Worm (Caenorhabditis elegans) whole organism, L1 larva: ENCODE results near the gene idpp-2.

Experiments used
- C16A3.4 ChIP-seq: fragments of 150-350 bp; optimal IDR thresholded peaks from 2 replicates; lab custom pipeline; 2014; ENCODE audit warnings: missing biosample characterization, missing genetic modification characterization
- ceh-63 ChIP-seq: fragments of 200-800 bp; sonication (Bioruptor generic); optimal IDR thresholded peaks from 2 replicates; lab custom pipeline; 2018; ENCODE audit warnings: mild to moderate bottlenecking, missing genetic modification characterization, missing compliant biosample characterization
- ceh-88 ChIP-seq: fragments of 200-800 bp; sonication (Bioruptor generic); IDR thresholded peaks from 2 replicates; pipeline ENCODE4 v1.3.6; 2022; ENCODE audit warnings: missing genetic modification characterization, missing compliant biosample characterization
- efl-1 ChIP-seq, 4 experiments: fragments of 150-350 bp; optimal IDR thresholded peaks in 3 of 4; peaks in 1 of 4; 1 replicate in 1 of 4; 2 replicates in 3 of 4; lab custom pipeline; 2014; ENCODE audit warnings: missing biosample characterization in 2 of 4, missing genetic modification characterization in 2 of 4, missing genetic modification reagents in 2 of 4
- efl-3 ChIP-seq: fragments of 200-800 bp; sonication (Bioruptor generic); optimal IDR thresholded peaks from 2 replicates; lab custom pipeline; 2018; ENCODE audit warnings: mild to moderate bottlenecking, missing genetic modification characterization, missing compliant biosample characterization
- egl-13 ChIP-seq: sonication (generic microtip); optimal IDR thresholded peaks from 2 replicates; lab custom pipeline; 2016; ENCODE audit warnings: missing genotype, missing genetic modification reagents, missing genetic modification characterization, missing compliant biosample characterization
- elt-2 ChIP-seq: sonication (generic microtip); optimal IDR thresholded peaks from 2 replicates; lab custom pipeline; 2016; ENCODE audit warnings: missing genetic modification characterization, mild to moderate bottlenecking, inconsistent platforms, missing compliant biosample characterization, missing genetic modification reagents
- fkh-4 ChIP-seq: sonication (generic microtip); optimal IDR thresholded peaks from 2 replicates; lab custom pipeline; 2016; ENCODE audit warnings: missing compliant biosample characterization, missing genetic modification characterization, borderline replicate concordance
- hlh-4 ChIP-seq: sonication (generic microtip); optimal IDR thresholded peaks from 2 replicates; lab custom pipeline; 2016; ENCODE audit warnings: mild to moderate bottlenecking, missing genetic modification characterization, missing compliant biosample characterization
- hpl-2 ChIP-seq: fragments of 150-350 bp; optimal IDR thresholded peaks from 2 replicates; lab custom pipeline; 2014; ENCODE audit warnings: missing biosample characterization, missing genetic modification reagents, missing genetic modification characterization
- isw-1 ChIP-seq: fragments of 200-800 bp; sonication (Bioruptor generic); IDR thresholded peaks from 2 replicates; pipeline ENCODE4 v1.3.6; 2022; ENCODE audit warnings: missing genetic modification characterization, missing compliant biosample characterization
- lin-35 ChIP-seq, 2 experiments: fragments of 150-350 bp; optimal IDR thresholded peaks; 2 replicates each; lab custom pipeline; 2014; ENCODE audit warnings: missing biosample characterization in 2 of 2, missing genetic modification characterization in 2 of 2, missing genetic modification reagents in 2 of 2
- lin-39 ChIP-seq: fragments of 150-350 bp; optimal IDR thresholded peaks from 2 replicates; lab custom pipeline; 2014; ENCODE audit warnings: missing biosample characterization, missing genetic modification reagents, missing genetic modification characterization
- mdl-1 ChIP-seq, 2 experiments: fragments of 150-350 bp; optimal IDR thresholded peaks; 2 replicates each; lab custom pipeline; 2014 to 2017; ENCODE audit warnings: missing biosample characterization in 2 of 2, missing genetic modification characterization in 2 of 2, inconsistent platforms in 1 of 2
- mef-2 ChIP-seq: fragments of 150-350 bp; optimal IDR thresholded peaks from 2 replicates; lab custom pipeline; 2014; ENCODE audit warnings: missing biosample characterization, missing genetic modification characterization
- mep-1 ChIP-seq: fragments of 150-350 bp; optimal IDR thresholded peaks from 2 replicates; lab custom pipeline; 2014; ENCODE audit warnings: missing biosample characterization, missing genetic modification characterization
- nhr-20 ChIP-seq: sonication (generic microtip); optimal IDR thresholded peaks from 2 replicates; lab custom pipeline; 2016; ENCODE audit warnings: mild to moderate bottlenecking, missing genetic modification characterization, missing compliant biosample characterization
- nhr-28 ChIP-seq: fragments of 150-350 bp; optimal IDR thresholded peaks from 2 replicates; lab custom pipeline; 2014; ENCODE audit warnings: missing biosample characterization, missing genetic modification characterization
- nhr-47 ChIP-seq: sonication (generic microtip); optimal IDR thresholded peaks from 2 replicates; lab custom pipeline; 2016; ENCODE audit warnings: mild to moderate bottlenecking, missing genetic modification characterization, moderate library complexity, missing compliant biosample characterization
- nhr-84 ChIP-seq: sonication (generic microtip); optimal IDR thresholded peaks from 2 replicates; lab custom pipeline; 2017; ENCODE audit warnings: missing biosample characterization, missing genetic modification characterization
- nhr-85 ChIP-seq: sonication (generic microtip); peaks from one replicate; lab custom pipeline; 2016; ENCODE audit warnings: missing genetic modification characterization, inconsistent platforms, missing compliant biosample characterization
- rnt-1 ChIP-seq: sonication (generic microtip); optimal IDR thresholded peaks from 2 replicates; lab custom pipeline; 2016; ENCODE audit warnings: mild to moderate bottlenecking, missing genetic modification characterization, moderate library complexity, missing compliant biosample characterization
- skn-1 ChIP-seq: fragments of 150-350 bp; optimal IDR thresholded peaks from 2 replicates; lab custom pipeline; 2014; ENCODE audit warnings: missing biosample characterization, missing genetic modification characterization
- snpc-4 ChIP-seq: fragments of 150-350 bp; optimal IDR thresholded peaks from 2 replicates; lab custom pipeline; 2014; ENCODE audit warnings: missing biosample characterization, missing genetic modification characterization
- snu-23 ChIP-seq: sonication (generic microtip); optimal IDR thresholded peaks from 2 replicates; lab custom pipeline; 2016; ENCODE audit warnings: missing genetic modification characterization, missing compliant biosample characterization
- tbx-2 ChIP-seq: sonication (generic microtip); optimal IDR thresholded peaks from 2 replicates; lab custom pipeline; 2016; ENCODE audit warnings: missing genetic modification characterization, missing compliant biosample characterization
- tlp-1 ChIP-seq: fragments of 150-350 bp; optimal IDR thresholded peaks from 2 replicates; lab custom pipeline; 2014; ENCODE audit warnings: missing biosample characterization, missing genetic modification characterization
- xbp-1 ChIP-seq: sonication (generic microtip); optimal IDR thresholded peaks from 2 replicates; lab custom pipeline; 2016; ENCODE audit warnings: missing genetic modification characterization, missing compliant biosample characterization
- zag-1 ChIP-seq: fragments of 150-350 bp; optimal IDR thresholded peaks from 2 replicates; lab custom pipeline; 2014; ENCODE audit warnings: missing biosample characterization, missing genetic modification characterization
- ztf-11 ChIP-seq, 2 experiments: sonication (generic microtip); optimal IDR thresholded peaks; 2 replicates each; lab custom pipeline; 2016 to 2017; ENCODE audit warnings: missing genetic modification characterization in 2 of 2, missing biosample characterization in 1 of 2, missing compliant biosample characterization in 1 of 2
- ztf-4 ChIP-seq: fragments of 150-350 bp; optimal IDR thresholded peaks from 2 replicates; lab custom pipeline; 2014; ENCODE audit warnings: missing biosample characterization, missing genetic modification characterization

The idpp-2 gene

DNA sequence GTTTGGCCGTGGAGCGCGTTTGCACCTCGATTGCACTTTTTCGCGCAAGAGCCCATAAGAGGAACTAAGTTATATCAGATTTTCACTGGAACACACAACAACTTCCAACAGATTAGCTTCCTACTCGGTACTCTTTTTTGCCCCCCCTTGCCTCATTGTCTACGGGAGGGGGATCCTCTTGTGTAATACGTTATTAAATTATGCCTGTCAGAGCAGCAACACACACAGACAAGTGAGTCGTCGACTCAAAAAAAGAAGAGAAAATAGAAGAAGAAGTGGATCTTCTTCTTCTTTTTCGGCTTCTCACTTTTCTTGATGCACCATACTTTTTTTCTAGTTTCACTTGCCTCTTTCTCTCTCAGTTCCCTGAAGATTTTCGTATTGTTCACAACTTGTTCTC lies 9.7 kb downstream of the idpp-2 start (continued):
- no peak for TF ChIP-seq skn-1
- no peak for TF ChIP-seq zag-1 (tag; lab: Kevin White, UChicago)
- no peak for TF ChIP-seq fkh-4 (tag; lab: Kevin White, UChicago)
- TF ChIP-seq rnt-1, result no peak
- TF ChIP-seq nhr-47 (tag; lab: Kevin White, UChicago), result peak; percentile 1

DNA sequence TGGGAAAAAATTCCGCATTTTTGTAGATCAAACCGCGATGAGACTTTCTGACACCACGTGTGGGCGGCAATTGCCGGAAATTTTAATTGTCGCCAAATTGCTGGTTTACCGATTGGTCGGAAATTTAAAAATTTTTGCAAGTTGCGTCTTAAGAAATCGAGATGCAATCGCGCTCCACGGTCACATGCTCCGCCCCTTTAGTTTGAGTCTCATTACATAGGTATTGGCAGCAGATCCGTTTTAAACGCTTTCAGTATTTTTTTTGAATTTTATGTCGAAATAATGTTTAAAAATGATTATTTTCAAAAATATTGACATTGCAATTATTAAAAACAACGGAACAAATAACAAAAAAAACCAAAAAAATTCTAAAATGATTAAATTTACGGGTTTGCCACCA lies 10.3 kb downstream of the idpp-2 start:
- no peak for TF ChIP-seq egl-13 (tag; lab: Kevin White, UChicago)
- TF ChIP-seq snpc-4 (tag; lab: Kevin White, UChicago), result no peak
- no peak for TF ChIP-seq snu-23 (GFP tag; lab: Kevin White, UChicago)
- no peak for TF ChIP-seq efl-1 (optimal IDR thresholded peaks at IDR 0.05; lab: Kevin White, UChicago)
- peak in 1 of 2 experiments; percentile 91 for TF ChIP-seq efl-1 (GFP tag; optimal IDR thresholded peaks at IDR 0.05 in 1 of 2; lab: Kevin White, UChicago)
- no peak for TF ChIP-seq nhr-28 (tag; lab: Kevin White, UChicago)

DNA sequence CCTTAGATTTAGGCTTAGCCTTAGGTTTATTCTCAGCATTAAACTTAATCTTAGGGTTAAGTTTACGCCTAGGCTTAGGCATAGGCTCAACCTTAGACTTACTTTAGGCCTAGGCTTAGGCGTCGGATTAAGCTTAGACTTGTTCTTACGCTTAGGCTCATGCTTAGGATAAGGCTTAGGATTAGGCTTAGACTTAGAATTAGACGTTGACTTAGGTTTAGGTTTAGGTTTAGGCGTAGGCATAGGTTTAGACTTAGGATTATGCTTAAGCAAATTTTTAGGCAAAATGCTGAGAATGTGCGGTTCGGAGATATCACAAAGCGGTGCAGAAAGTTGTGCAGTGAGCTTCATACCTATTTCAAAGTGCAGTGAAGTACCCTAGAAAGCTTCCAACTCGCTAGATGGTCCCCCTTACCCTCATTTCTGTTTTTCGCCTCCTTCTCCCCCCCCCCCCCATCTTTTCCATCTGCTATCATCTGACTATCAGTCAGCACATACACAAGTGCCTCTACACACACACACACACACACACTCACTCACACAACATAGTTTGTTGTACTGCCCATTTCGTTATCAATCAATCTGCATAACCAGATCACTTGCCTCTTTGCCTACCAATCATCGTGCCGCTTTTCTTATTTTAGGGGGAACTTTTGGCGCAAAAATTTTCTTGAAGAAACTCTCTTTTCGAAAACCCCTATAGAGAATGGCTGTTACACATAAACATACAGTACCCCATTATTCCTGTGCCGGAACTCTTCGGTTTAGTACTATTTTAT lies 14.8 kb downstream of the idpp-2 start:
- TF ChIP-seq mdl-1 (tag; optimal IDR thresholded peaks at IDR 0.05; lab: Kevin White, UChicago), result no peak
- no peak for TF ChIP-seq skn-1
- no peak for TF ChIP-seq efl-3 (GFP tag; lab: Kevin White, UChicago)
- no peak for TF ChIP-seq nhr-28 (tag; lab: Kevin White, UChicago)
- TF ChIP-seq mep-1, result no peak
- TF ChIP-seq nhr-85 (tag; lab: Kevin White, UChicago), result no peak
- no peak for TF ChIP-seq egl-13 (tag; lab: Kevin White, UChicago)
- no peak for TF ChIP-seq ztf-4 (tag; lab: Kevin White, UChicago)
- peak; percentile 19 for TF ChIP-seq elt-2 (tag; lab: Kevin White, UChicago)
- no peak for TF ChIP-seq hlh-4 (tag; lab: Kevin White, UChicago)
- no peak for TF ChIP-seq nhr-20 (tag; lab: Kevin White, UChicago)
- TF ChIP-seq fkh-4 (tag; lab: Kevin White, UChicago), result no peak
- TF ChIP-seq xbp-1 (tag; lab: Kevin White, UChicago), result no peak
- no peak for TF ChIP-seq lin-39
- no peak for TF ChIP-seq snu-23 (GFP tag; lab: Kevin White, UChicago)
- TF ChIP-seq tbx-2 (tag; lab: Kevin White, UChicago), result no peak
- TF ChIP-seq efl-1 (optimal IDR thresholded peaks at IDR 0.05; lab: Kevin White, UChicago), result no peak
- TF ChIP-seq efl-1 (GFP tag; optimal IDR thresholded peaks at IDR 0.05 in 1 of 2; lab: Kevin White, UChicago), result peak in 1 of 2 experiments; percentile 87
- TF ChIP-seq lin-35 (GFP tag; optimal IDR thresholded peaks at IDR 0.05; lab: Kevin White, UChicago), result peak in 1 of 2 experiments; percentile 62
- TF ChIP-seq C16A3.4 (tag; lab: Kevin White, UChicago), result no peak
- no peak for TF ChIP-seq ceh-63 (GFP tag; lab: Kevin White, UChicago)

DNA sequence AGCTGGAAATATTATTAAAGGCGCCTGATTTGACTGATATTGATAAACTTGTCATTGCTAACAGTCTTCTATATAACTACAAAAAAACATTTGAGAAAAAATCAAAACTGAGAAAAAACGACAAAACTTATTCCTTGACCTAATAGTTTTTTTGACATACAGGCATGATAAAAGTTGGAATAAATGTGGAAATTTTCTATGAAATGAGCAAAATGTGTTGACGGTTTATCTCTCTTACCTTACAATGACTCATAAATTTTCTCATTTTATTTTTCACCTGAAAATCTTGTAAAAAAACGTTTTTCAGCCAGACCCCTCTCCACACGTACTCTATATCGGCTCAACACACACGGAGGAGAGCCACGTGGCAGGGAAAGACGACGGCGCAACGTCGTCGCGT lies 19.1 kb downstream of the idpp-2 start, which contains the start of gene egl-8:
TSS of gene egl-8 (plus strand) at position 301 of the 400 bp plus-strand sequence.
- no peak for TF ChIP-seq skn-1
- TF ChIP-seq tbx-2 (tag; lab: Kevin White, UChicago), result no peak
- no peak for TF ChIP-seq mef-2 (tag; lab: Kevin White, UChicago)
- TF ChIP-seq snpc-4 (tag; lab: Kevin White, UChicago), result no peak
- TF ChIP-seq hpl-2 (GFP tag; lab: Kevin White, UChicago), result no peak
- no peak for TF ChIP-seq fkh-4 (tag; lab: Kevin White, UChicago)
- no peak for TF ChIP-seq isw-1 (GFP tag; lab: Robert Waterston, UW)
- no peak for TF ChIP-seq lin-35 (GFP tag; optimal IDR thresholded peaks at IDR 0.05; lab: Kevin White, UChicago)
- TF ChIP-seq tlp-1 (tag; lab: Kevin White, UChicago), result no peak
- no peak for TF ChIP-seq ztf-11 (tag; optimal IDR thresholded peaks at IDR 0.05; lab: Kevin White, UChicago)
- no peak for TF ChIP-seq efl-1 (optimal IDR thresholded peaks at IDR 0.05; lab: Kevin White, UChicago)
- TF ChIP-seq efl-1 (GFP tag; optimal IDR thresholded peaks at IDR 0.05 in 1 of 2; lab: Kevin White, UChicago), result no peak
- no peak for TF ChIP-seq mdl-1 (tag; optimal IDR thresholded peaks at IDR 0.05; lab: Kevin White, UChicago)
- no peak for TF ChIP-seq ceh-88 (GFP tag; lab: Robert Waterston, UW)
- TF ChIP-seq nhr-84 (tag; lab: Kevin White, UChicago), result no peak
